Worm (Caenorhabditis elegans) whole organism, L2 larva: ENCODE data around the gene srx-2.

ENCODE experiments used
- alr-1 ChIP-seq: fragments of 150-350 bp; optimal IDR thresholded peaks from 2 replicates; lab custom pipeline; 2014; ENCODE audit warnings: missing biosample characterization, missing genetic modification characterization
- ama-1 ChIP-seq: fragments of 150-350 bp; optimal IDR thresholded peaks from 2 replicates; lab custom pipeline; 2018; ENCODE audit warnings: inconsistent platforms
- blmp-1 ChIP-seq: sonication (generic microtip); optimal IDR thresholded peaks from 2 replicates; lab custom pipeline; 2017; ENCODE audit warnings: missing genetic modification characterization, mild to moderate bottlenecking, missing compliant biosample characterization, antibody characterized with exemption, moderate library complexity; ENCODE audit not compliant: insufficient read depth
- dmd-4 ChIP-seq: sonication (generic microtip); optimal IDR thresholded peaks from 2 replicates; lab custom pipeline; 2017; ENCODE audit warnings: missing biosample characterization, missing genetic modification characterization
- fos-1 ChIP-seq: fragments of 150-350 bp; optimal IDR thresholded peaks from 2 replicates; lab custom pipeline; 2014; ENCODE audit warnings: missing biosample characterization, missing genetic modification characterization
- lin-39 ChIP-seq: fragments of 150-350 bp; optimal IDR thresholded peaks from 2 replicates; lab custom pipeline; 2014; ENCODE audit warnings: missing biosample characterization, missing genetic modification reagents, missing genetic modification characterization
- mab-5 ChIP-seq: fragments of 150-350 bp; optimal IDR thresholded peaks from 2 replicates; lab custom pipeline; 2014; ENCODE audit warnings: missing biosample characterization, missing genetic modification characterization
- nhr-25 ChIP-seq: fragments of 150-350 bp; sonication (generic microtip); optimal IDR thresholded peaks from 3 replicates; lab custom pipeline; 2014; ENCODE audit warnings: missing biosample characterization, missing genetic modification characterization
- nhr-77 ChIP-seq: fragments of 150-350 bp; optimal IDR thresholded peaks from 2 replicates; lab custom pipeline; 2014; ENCODE audit warnings: missing biosample characterization, missing genetic modification characterization
- unc-39 ChIP-seq: fragments of 150-350 bp; optimal IDR thresholded peaks from 2 replicates; lab custom pipeline; 2014; ENCODE audit warnings: missing biosample characterization, missing genetic modification characterization
- unc-62 ChIP-seq: fragments of 150-350 bp; optimal IDR thresholded peaks from 2 replicates; lab custom pipeline; 2014; ENCODE audit warnings: missing biosample characterization, missing genetic modification reagents, missing genetic modification characterization
- zag-1 ChIP-seq: fragments of 150-350 bp; optimal IDR thresholded peaks from 2 replicates; lab custom pipeline; 2014; ENCODE audit warnings: missing biosample characterization, missing genetic modification characterization
- ztf-11 ChIP-seq: sonication (generic microtip); optimal IDR thresholded peaks from 2 replicates; lab custom pipeline; 2017; ENCODE audit warnings: missing biosample characterization, missing genetic modification characterization

- TF ChIP-seq fos-1 (tag; lab: Kevin White, UChicago), result no peak
- TF ChIP-seq ama-1 (lab: Kevin White, UChicago), result no peak
- no peak for TF ChIP-seq unc-39 (tag; lab: Kevin White, UChicago)
- TF ChIP-seq nhr-25 (tag; lab: Kevin White, UChicago), result peak; percentile 33
- peak; percentile 91 for TF ChIP-seq blmp-1
- no peak for TF ChIP-seq zag-1 (tag; lab: Kevin White, UChicago)
- TF ChIP-seq unc-62 (GFP tag; lab: Kevin White, UChicago), result no peak
- TF ChIP-seq alr-1, result no peak
- no peak for TF ChIP-seq ztf-11 (tag; lab: Kevin White, UChicago)
- no peak for TF ChIP-seq nhr-77 (tag; lab: Kevin White, UChicago)
- no peak for TF ChIP-seq mab-5
- no peak for TF ChIP-seq dmd-4
- no peak for TF ChIP-seq lin-39
These were observed 15.0 kb upstream of the srx-2 start for ce11 chrV:8994272-8994671.
